Fruit fly (Drosophila melanogaster) Kc167 (cell line): Measurements from ENCODE around the gene CG5516.

Source experiments
- h ChIP-seq: fragments of >200 bp; optimal IDR thresholded peaks from 3 replicates; lab custom pipeline; 2018; ENCODE audit warnings: missing external identifiers
- insv ChIP-seq: fragments of >200 bp; optimal IDR thresholded peaks from 3 replicates; lab custom pipeline; 2018; ENCODE audit warnings: missing external identifiers
- psq ChIP-seq: fragments of >200 bp; optimal IDR thresholded peaks from 2 replicates; lab custom pipeline; 2017; ENCODE audit warnings: missing external identifiers
- ttk ChIP-seq: sonication (Bioruptor generic); optimal IDR thresholded peaks from 2 replicates; lab custom pipeline; 2017; ENCODE audit warnings: missing external identifiers

- TF ChIP-seq psq (no peak), insv (lab: Kevin White, UChicago) (no peak), ttk (no peak), h (lab: Kevin White, UChicago) (no peak)
Observed at dm6 chr3R:15947605-15948004, 16.1 kb upstream of the CG5516 start.
